Worm (Caenorhabditis elegans) whole organism, mixed stage, embryonic: Measurements from ENCODE around the gene nhr-142.
A peak's percentile ranks its signal among the peaks of the same experiment; 100 is the strongest.

Experiments used
- M03D4.4 ChIP-seq: sonication (generic microtip); optimal IDR thresholded peaks from 2 replicates; lab custom pipeline; 2017; ENCODE audit warnings: mild to moderate bottlenecking, missing genetic modification characterization, missing compliant biosample characterization
- bed-3 ChIP-seq: fragments of 200-800 bp; sonication (Bioruptor generic); optimal IDR thresholded peaks from 3 replicates; lab custom pipeline; 2018; ENCODE audit warnings: mild to moderate bottlenecking, missing genetic modification characterization, moderate library complexity, missing compliant biosample characterization
- blmp-1 ChIP-seq: fragments of 150-350 bp; optimal IDR thresholded peaks from 2 replicates; lab custom pipeline; 2014; ENCODE audit warnings: missing biosample characterization, missing genetic modification characterization
- ceh-39 ChIP-seq: fragments of 150-350 bp; optimal IDR thresholded peaks from 2 replicates; lab custom pipeline; 2014; ENCODE audit warnings: missing biosample characterization, missing genetic modification characterization
- ceh-43 ChIP-seq: fragments of 200-800 bp; sonication (Bioruptor generic); optimal IDR thresholded peaks from 2 replicates; lab custom pipeline; 2018; ENCODE audit warnings: mild to moderate bottlenecking, missing genetic modification characterization, moderate library complexity, missing compliant biosample characterization
- ceh-83 ChIP-seq: fragments of 200-800 bp; sonication (Bioruptor generic); optimal IDR thresholded peaks from 2 replicates; lab custom pipeline; 2018; ENCODE audit warnings: mild to moderate bottlenecking, missing genetic modification characterization, missing compliant biosample characterization
- ces-1 ChIP-seq: fragments of 150-350 bp; optimal IDR thresholded peaks from 2 replicates; lab custom pipeline; 2014; ENCODE audit warnings: missing biosample characterization, missing genetic modification reagents, missing genetic modification characterization
- cnd-1 ChIP-seq: fragments of 200-800 bp; sonication (Bioruptor generic); optimal IDR thresholded peaks from 2 replicates; lab custom pipeline; 2018; ENCODE audit warnings: mild to moderate bottlenecking, missing genetic modification characterization, missing compliant biosample characterization
- drap-1 ChIP-seq: fragments of 200-800 bp; sonication (Bioruptor generic); optimal IDR thresholded peaks from 3 replicates; lab custom pipeline; 2018; ENCODE audit warnings: mild to moderate bottlenecking, missing genetic modification characterization, missing compliant biosample characterization
- elt-1 ChIP-seq: sonication (generic microtip); optimal IDR thresholded peaks from 2 replicates; lab custom pipeline; 2017; ENCODE audit warnings: missing genetic modification characterization, mild to moderate bottlenecking, missing compliant biosample characterization, antibody characterized with exemption, moderate library complexity, borderline replicate concordance; ENCODE audit not compliant: insufficient read depth
- elt-3 ChIP-seq: fragments of 150-350 bp; optimal IDR thresholded peaks from 2 replicates; lab custom pipeline; 2014; ENCODE audit warnings: missing biosample characterization, missing genetic modification characterization
- flh-1 ChIP-seq: fragments of 200-800 bp; sonication (Bioruptor generic); optimal IDR thresholded peaks from 2 replicates; lab custom pipeline; 2018; ENCODE audit warnings: mild to moderate bottlenecking, missing genetic modification characterization, moderate library complexity, missing compliant biosample characterization
- ham-2 ChIP-seq: fragments of 200-800 bp; sonication (Bioruptor generic); optimal IDR thresholded peaks from 2 replicates; lab custom pipeline; 2018; ENCODE audit warnings: mild to moderate bottlenecking, missing genetic modification characterization, missing compliant biosample characterization
- hlh-1 ChIP-seq: fragments of 150-350 bp; optimal IDR thresholded peaks from 2 replicates; lab custom pipeline; 2014; ENCODE audit warnings: missing biosample characterization, missing genetic modification reagents, missing genetic modification characterization
- lin-13 ChIP-seq: fragments of 150-350 bp; optimal IDR thresholded peaks from 2 replicates; lab custom pipeline; 2014; ENCODE audit warnings: missing biosample characterization, missing genetic modification characterization
- lin-32 ChIP-seq: fragments of 200-800 bp; sonication (Bioruptor generic); optimal IDR thresholded peaks from 2 replicates; lab custom pipeline; 2018; ENCODE audit warnings: mild to moderate bottlenecking, missing genetic modification characterization, missing compliant biosample characterization
- lsy-2 ChIP-seq: fragments of 150-350 bp; optimal IDR thresholded peaks from 2 replicates; lab custom pipeline; 2014; ENCODE audit warnings: missing biosample characterization, missing genetic modification characterization
- mab-5 ChIP-seq: fragments of 150-350 bp; optimal IDR thresholded peaks from 2 replicates; lab custom pipeline; 2014; ENCODE audit warnings: missing biosample characterization, missing genetic modification characterization
- mep-1 ChIP-seq: fragments of 150-350 bp; optimal IDR thresholded peaks from 2 replicates; lab custom pipeline; 2017; ENCODE audit warnings: missing biosample characterization, missing genetic modification reagents, missing genetic modification characterization, inconsistent platforms
- mls-2 ChIP-seq: sonication (generic microtip); optimal IDR thresholded peaks from 2 replicates; lab custom pipeline; 2016; ENCODE audit warnings: mild to moderate bottlenecking, missing genetic modification characterization, moderate library complexity, missing compliant biosample characterization
- nhr-12 ChIP-seq: fragments of 150-350 bp; optimal IDR thresholded peaks from 2 replicates; lab custom pipeline; 2014; ENCODE audit warnings: missing biosample characterization, missing genetic modification characterization
- nhr-2 ChIP-seq: fragments of 150-350 bp; optimal IDR thresholded peaks from 2 replicates; lab custom pipeline; 2014; ENCODE audit warnings: missing biosample characterization, missing genetic modification characterization
- nhr-237 ChIP-seq: fragments of 150-350 bp; optimal IDR thresholded peaks from 2 replicates; lab custom pipeline; 2014; ENCODE audit warnings: missing biosample characterization, missing genetic modification characterization
- nhr-28 ChIP-seq: fragments of 150-350 bp; optimal IDR thresholded peaks from 2 replicates; lab custom pipeline; 2014; ENCODE audit warnings: missing biosample characterization, missing genetic modification characterization
- nhr-76 ChIP-seq: sonication (generic microtip); optimal IDR thresholded peaks from 2 replicates; lab custom pipeline; 2017; ENCODE audit warnings: missing biosample characterization, missing genetic modification characterization
- pha-4 ChIP-seq: fragments of 150-350 bp; optimal IDR thresholded peaks from 2 replicates; lab custom pipeline; 2018; ENCODE audit warnings: missing biosample characterization, missing genetic modification reagents, missing genetic modification characterization
- sem-2 ChIP-seq: fragments of 200-800 bp; sonication (Bioruptor generic); optimal IDR thresholded peaks from 2 replicates; lab custom pipeline; 2018; ENCODE audit warnings: mild to moderate bottlenecking, missing genetic modification characterization, missing compliant biosample characterization
- snpc-4 ChIP-seq: fragments of 150-350 bp; optimal IDR thresholded peaks from 2 replicates; lab custom pipeline; 2014; ENCODE audit warnings: missing biosample characterization, missing genetic modification characterization
- sptf-1 ChIP-seq: sonication (generic microtip); optimal IDR thresholded peaks from 2 replicates; lab custom pipeline; 2017; ENCODE audit warnings: mild to moderate bottlenecking, missing genetic modification characterization, moderate library complexity, missing compliant biosample characterization
- tbx-8 ChIP-seq: fragments of 200-800 bp; sonication (Bioruptor generic); optimal IDR thresholded peaks from 2 replicates; lab custom pipeline; 2018; ENCODE audit warnings: mild to moderate bottlenecking, missing genetic modification characterization, moderate library complexity, missing compliant biosample characterization
- unc-120 ChIP-seq: sonication (generic microtip); optimal IDR thresholded peaks from 2 replicates; lab custom pipeline; 2017; ENCODE audit warnings: missing genetic modification characterization, missing compliant biosample characterization; ENCODE audit not compliant: poor library complexity, severe bottlenecking
- unc-39 ChIP-seq: fragments of 150-350 bp; optimal IDR thresholded peaks from 2 replicates; lab custom pipeline; 2014; ENCODE audit warnings: missing biosample characterization, missing genetic modification characterization
- unc-62 ChIP-seq: fragments of 150-350 bp; optimal IDR thresholded peaks from 2 replicates; lab custom pipeline; 2014; ENCODE audit warnings: missing biosample characterization, missing genetic modification reagents, missing genetic modification characterization
- zip-8 ChIP-seq: fragments of 150-350 bp; optimal IDR thresholded peaks from 2 replicates; lab custom pipeline; 2014; ENCODE audit warnings: missing biosample characterization, missing genetic modification characterization
- ztf-11 ChIP-seq: fragments of 150-350 bp; optimal IDR thresholded peaks from 2 replicates; lab custom pipeline; 2014; ENCODE audit warnings: missing biosample characterization, missing genetic modification characterization

Gene nhr-142

ce11 chrV:5792031-5792430, 1.7 kb upstream of the nhr-142 start, which contains the start of gene ZC250.2:
ZC250.2 (plus strand) TSS chrV:5792331.
- no peak for TF ChIP-seq drap-1
- TF ChIP-seq hlh-1 = no peak
- no peak for TF ChIP-seq zip-8 (tag; lab: Kevin White, UChicago)
- no peak for TF ChIP-seq sem-2 (GFP tag; lab: Kevin White, UChicago)
- no peak for TF ChIP-seq tbx-8 (GFP tag; lab: Kevin White, UChicago)
- TF ChIP-seq ztf-11 (tag; lab: Kevin White, UChicago) = no peak
- no peak for TF ChIP-seq lsy-2 (tag; lab: Kevin White, UChicago)
- TF ChIP-seq unc-39 (tag; lab: Kevin White, UChicago) = no peak
- no peak for TF ChIP-seq lin-32
- no peak for TF ChIP-seq lin-13 (tag; lab: Kevin White, UChicago)
- TF ChIP-seq blmp-1 (tag; lab: Kevin White, UChicago) = no peak
- no peak for TF ChIP-seq nhr-76 (tag; lab: Kevin White, UChicago)
- no peak for TF ChIP-seq ham-2
- no peak for TF ChIP-seq cnd-1 (tag; lab: Kevin White, UChicago)
- TF ChIP-seq, all 35 proteins: peak for 0

- TF ChIP-seq mab-5 (tag; lab: Kevin White, UChicago) = no peak
- TF ChIP-seq, all 35 proteins: peak for 0
Observed at ce11 chrV:5788650-5789049, 1.7 kb downstream of the nhr-142 start.

ce11 chrV:5785372-5785771, 5.0 kb downstream of the nhr-142 start, which contains the start of gene F44E7.7:
F44E7.7 (minus strand) TSS chrV:5785472.
- TF ChIP-seq unc-62 (GFP tag; lab: Kevin White, UChicago) = no peak
- no peak for TF ChIP-seq elt-3 (tag; lab: Kevin White, UChicago)
- TF ChIP-seq drap-1 = no peak
- no peak for TF ChIP-seq M03D4.4 (tag; lab: Kevin White, UChicago)
- no peak for TF ChIP-seq ceh-43 (GFP tag; lab: Kevin White, UChicago)
- TF ChIP-seq sptf-1 (tag; lab: Kevin White, UChicago) = no peak
- TF ChIP-seq lsy-2 (tag; lab: Kevin White, UChicago) = no peak
- no peak for TF ChIP-seq ztf-11 (tag; lab: Kevin White, UChicago)
- TF ChIP-seq nhr-2 = no peak
- TF ChIP-seq snpc-4 (tag; lab: Kevin White, UChicago) = no peak
- TF ChIP-seq nhr-28 (tag; lab: Kevin White, UChicago) = no peak
- no peak for TF ChIP-seq ham-2
- no peak for TF ChIP-seq tbx-8 (GFP tag; lab: Kevin White, UChicago)
- no peak for TF ChIP-seq mep-1 (tag; lab: Kevin White, UChicago)
- no peak for TF ChIP-seq cnd-1 (tag; lab: Kevin White, UChicago)
- no peak for TF ChIP-seq unc-120 (tag; lab: Kevin White, UChicago)
- no peak for TF ChIP-seq pha-4
- no peak for TF ChIP-seq ceh-39 (tag; lab: Kevin White, UChicago)
- TF ChIP-seq lin-13 (tag; lab: Kevin White, UChicago) = no peak
- TF ChIP-seq, all 35 proteins: peak for 0

ce11 chrV:5782687-5783086, 7.7 kb downstream of the nhr-142 start, which contains the start of gene fbxa-183:
fbxa-183 (minus strand) TSS chrV:5782787.
- TF ChIP-seq ceh-39 (tag; lab: Kevin White, UChicago) (no peak), sptf-1 (tag; lab: Kevin White, UChicago) (no peak), unc-39 (tag; lab: Kevin White, UChicago) (no peak), drap-1 (no peak)

ce11 chrV:5780713-5781360, 9.5 kb downstream of the nhr-142 start, which contains the start of gene F44E7.5:
F44E7.5 (minus strand) TSS chrV:5780922.
- no peak for TF ChIP-seq nhr-12 (tag; lab: Kevin White, UChicago)
- no peak for TF ChIP-seq unc-62 (GFP tag; lab: Kevin White, UChicago)
- no peak for TF ChIP-seq sem-2 (GFP tag; lab: Kevin White, UChicago)
- TF ChIP-seq lin-32 = no peak
- TF ChIP-seq nhr-76 (tag; lab: Kevin White, UChicago) = no peak
- no peak for TF ChIP-seq ztf-11 (tag; lab: Kevin White, UChicago)
- no peak for TF ChIP-seq nhr-28 (tag; lab: Kevin White, UChicago)
- no peak for TF ChIP-seq ceh-43 (GFP tag; lab: Kevin White, UChicago)
- TF ChIP-seq elt-3 (tag; lab: Kevin White, UChicago) = no peak
- no peak for TF ChIP-seq mab-5 (tag; lab: Kevin White, UChicago)
- TF ChIP-seq bed-3 (GFP tag; lab: Kevin White, UChicago) = no peak
- TF ChIP-seq nhr-2 = no peak
- peak; percentile 60 for TF ChIP-seq zip-8 (tag; lab: Kevin White, UChicago)
- TF ChIP-seq lsy-2 (tag; lab: Kevin White, UChicago) = peak; percentile 20
- no peak for TF ChIP-seq tbx-8 (GFP tag; lab: Kevin White, UChicago)
- TF ChIP-seq ceh-39 (tag; lab: Kevin White, UChicago) = peak; percentile 37
- no peak for TF ChIP-seq drap-1
- no peak for TF ChIP-seq hlh-1
- no peak for TF ChIP-seq blmp-1 (tag; lab: Kevin White, UChicago)
- TF ChIP-seq unc-39 (tag; lab: Kevin White, UChicago) = no peak
- peak; percentile 2 for TF ChIP-seq ces-1 (GFP tag; lab: Kevin White, UChicago)
- no peak for TF ChIP-seq ham-2
- TF ChIP-seq nhr-237 = no peak
- no peak for TF ChIP-seq ceh-83 (GFP tag; lab: Kevin White, UChicago)
- TF ChIP-seq elt-1 (tag; lab: Kevin White, UChicago) = no peak
- TF ChIP-seq sptf-1 (tag; lab: Kevin White, UChicago) = no peak
- no peak for TF ChIP-seq flh-1
- no peak for TF ChIP-seq mep-1 (tag; lab: Kevin White, UChicago)
- TF ChIP-seq pha-4 = no peak
- TF ChIP-seq M03D4.4 (tag; lab: Kevin White, UChicago) = no peak
- peak; percentile 8 for TF ChIP-seq unc-120 (tag; lab: Kevin White, UChicago)
- no peak for TF ChIP-seq snpc-4 (tag; lab: Kevin White, UChicago)
- no peak for TF ChIP-seq mls-2
- no peak for TF ChIP-seq cnd-1 (tag; lab: Kevin White, UChicago)
- no peak for TF ChIP-seq lin-13 (tag; lab: Kevin White, UChicago)
